Fruit fly (Drosophila melanogaster): ENCODE results near the gene Tap42.

Gene Tap42

dm6 chr2L:13366109-13366747 is 1.2 kb upstream of the Tap42 start, which contains the start of the genes Nnp-1 and Grx3 (continued):
- no peak for TF ChIP-seq fru (optimal IDR thresholded peaks at IDR 0.05)
- TF ChIP-seq hkb (optimal IDR thresholded peaks at IDR 0.05): peak; percentile 21
- no peak for TF ChIP-seq hkb (GFP tag; IDR thresholded peaks at IDR 0.05)
- TF ChIP-seq pan (optimal IDR thresholded peaks at IDR 0.05): no peak
- TF ChIP-seq pan (GFP tag; optimal IDR thresholded peaks at IDR 0.05 in 1 of 2, IDR thresholded peaks at IDR 0.05 in 1 of 2): no peak
- peak; percentile 41 for TF ChIP-seq BEAF-32 (GFP tag; optimal IDR thresholded peaks at IDR 0.05)
- TF ChIP-seq Ptx1 (GFP tag; IDR thresholded peaks at IDR 0.05): peak; percentile 59
- peak; percentile 27 for TF ChIP-seq Oli (tag; optimal IDR thresholded peaks at IDR 0.05)
- TF ChIP-seq CG16815 (GFP tag; optimal IDR thresholded peaks at IDR 0.05): no peak
- TF ChIP-seq CG4328 (GFP tag; optimal IDR thresholded peaks at IDR 0.05): peak; percentile 34
- peak; percentile 26 for TF ChIP-seq MESR4 (GFP tag; optimal IDR thresholded peaks at IDR 0.05)
- no peak for TF ChIP-seq PHDP (tag; optimal IDR thresholded peaks at IDR 0.05)
- peak; percentile 29 for TF ChIP-seq Ssrp (tag; optimal IDR thresholded peaks at IDR 0.05)
- peak; percentile 54 for TF ChIP-seq CG2116 (GFP tag; optimal IDR thresholded peaks at IDR 0.05)
- peak; percentile 31 for TF ChIP-seq CG8281 (tag; optimal IDR thresholded peaks at IDR 0.05)
- peak; percentile 51 for TF ChIP-seq CG17385 (GFP tag; optimal IDR thresholded peaks at IDR 0.05)
- peak; percentile 85 for TF ChIP-seq phol (tag; optimal IDR thresholded peaks at IDR 0.05)
- no peak for TF ChIP-seq shn (GFP tag; optimal IDR thresholded peaks at IDR 0.05)
- TF ChIP-seq tx (GFP tag; optimal IDR thresholded peaks at IDR 0.05): no peak
- TF ChIP-seq CG15601 (tag; optimal IDR thresholded peaks at IDR 0.05): no peak
- TF ChIP-seq CkIIα-i1 (GFP tag; IDR thresholded peaks at IDR 0.05): no peak
- no peak for TF ChIP-seq CG16863 (GFP tag; optimal IDR thresholded peaks at IDR 0.05)
- TF ChIP-seq sisA (GFP tag; IDR thresholded peaks at IDR 0.05): peak; percentile 19; the same call in 1 of the 2 replicates
- TF ChIP-seq so (GFP tag; IDR thresholded peaks at IDR 0.05): no peak
- TF ChIP-seq CG18764 (GFP tag; optimal IDR thresholded peaks at IDR 0.05): peak; percentile 43
- TF ChIP-seq CG12104 (GFP tag; optimal IDR thresholded peaks at IDR 0.05): peak; percentile 60
- no peak for TF ChIP-seq chn (GFP tag; optimal IDR thresholded peaks at IDR 0.05)
- no peak for TF ChIP-seq salm (tag; optimal IDR thresholded peaks at IDR 0.05)
- TF ChIP-seq CG4820 (GFP tag; optimal IDR thresholded peaks at IDR 0.05): peak; percentile 45
- no peak for TF ChIP-seq Nf-YA (GFP tag; IDR thresholded peaks at IDR 0.05)
- TF ChIP-seq sob (GFP tag; IDR thresholded peaks at IDR 0.05): peak; percentile 44; the same call in 1 of the 2 replicates
- TF ChIP-seq CG7271 (tag; optimal IDR thresholded peaks at IDR 0.05): no peak
- TF ChIP-seq trem (tag; optimal IDR thresholded peaks at IDR 0.05): peak; percentile 75
- TF ChIP-seq CG10959 (GFP tag; IDR thresholded peaks at IDR 0.05): no peak
- peak; percentile 76 for TF ChIP-seq Abd-B (GFP tag; optimal IDR thresholded peaks at IDR 0.05)
- no peak for TF ChIP-seq HLHmδ (GFP tag; optimal IDR thresholded peaks at IDR 0.05)
- no peak for TF ChIP-seq CG18599 (GFP tag; optimal IDR thresholded peaks at IDR 0.05)
- no peak for TF ChIP-seq pita (GFP tag; optimal IDR thresholded peaks at IDR 0.05)
- TF ChIP-seq Lhr (GFP tag; optimal IDR thresholded peaks at IDR 0.05): no peak
- no peak for TF ChIP-seq CG6175 (GFP tag; IDR thresholded peaks at IDR 0.05)
- no peak for TF ChIP-seq Eip74EF (GFP tag; optimal IDR thresholded peaks at IDR 0.05)
- TF ChIP-seq CG7357 (GFP tag; IDR thresholded peaks at IDR 0.05): peak; percentile 65
- TF ChIP-seq CG18619 (GFP tag; optimal IDR thresholded peaks at IDR 0.05): peak; percentile 36
- 0 out of 2 replicates have a peak, but pooled peaks have one; percentile 7 for TF ChIP-seq Bgb (GFP tag; IDR thresholded peaks at IDR 0.05; ENCODE audit: partially characterized antibody)
- TF ChIP-seq CG14050 (GFP tag; IDR thresholded peaks at IDR 0.05): no peak
- no peak for TF ChIP-seq Sry-δ (GFP tag; optimal IDR thresholded peaks at IDR 0.05)
- TF ChIP-seq CG2202 (tag; optimal IDR thresholded peaks at IDR 0.05): no peak
- TF ChIP-seq pzg (GFP tag; optimal IDR thresholded peaks at IDR 0.05): peak; percentile 49
- no peak for TF ChIP-seq MTF-1 (GFP tag; optimal IDR thresholded peaks at IDR 0.05; ENCODE audit: borderline replicate concordance)
- TF ChIP-seq CG8765 (GFP tag; IDR thresholded peaks at IDR 0.05): no peak
